Fruit fly (Drosophila melanogaster): ENCODE data around the gene CG32829.

Gene CG32829

dm6 chr2L:6916345-6916744, at the start of gene CG32829:
Gene CG32829, minus strand, starts transcription at chr2L:6916445.
- TF ChIP-seq CG8478 (optimal IDR thresholded peaks at IDR 0.05) (no peak), CTCF (optimal IDR thresholded peaks at IDR 0.05) (no peak)

DNA sequence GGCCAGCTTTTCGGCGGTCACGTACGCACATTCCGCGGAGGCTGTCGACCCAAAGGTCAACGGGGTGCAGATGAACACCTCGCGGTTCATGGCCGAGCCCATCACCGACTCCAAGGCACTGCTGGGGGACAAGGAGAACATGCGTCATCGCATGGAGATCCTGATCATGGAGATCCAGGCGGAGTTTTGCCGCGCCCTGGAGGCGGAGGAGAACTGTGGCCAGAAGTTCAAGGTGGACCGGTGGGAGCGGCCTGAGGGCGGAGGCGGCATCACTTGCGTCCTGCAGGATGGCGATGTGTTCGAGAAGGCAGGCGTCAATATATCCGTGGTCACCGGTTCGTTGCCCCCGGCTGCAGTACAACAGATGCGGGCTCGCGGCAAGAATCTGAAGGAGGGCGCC, 48.4 kb upstream of the CG32829 start:
- TF ChIP-seq CG8478 (optimal IDR thresholded peaks at IDR 0.05) (no peak), CTCF (optimal IDR thresholded peaks at IDR 0.05) (no peak)

- TF ChIP-seq CTCF (optimal IDR thresholded peaks at IDR 0.05) = no peak
- TF ChIP-seq CG8478 (optimal IDR thresholded peaks at IDR 0.05) = no peak
These were observed 47.8 kb upstream of the CG32829 start, which contains the start of the genes sip2 and Coprox for dm6 chr2L:6964022-6964434. Gene sip2, minus strand, starts transcription at chr2L:6964074. Gene Coprox, plus strand, starts transcription at chr2L:6964421.

dm6 chr2L:6960165-6960564, 43.9 kb upstream of the CG32829 start, which contains the start of the genes Atac1 and Hmgcl:
Gene Atac1, minus strand, starts transcription at chr2L:6960328.
Gene Hmgcl, plus strand, starts transcription at chr2L:6960377.
- no peak for TF ChIP-seq CTCF (optimal IDR thresholded peaks at IDR 0.05)
- no peak for TF ChIP-seq CG8478 (optimal IDR thresholded peaks at IDR 0.05)

DNA sequence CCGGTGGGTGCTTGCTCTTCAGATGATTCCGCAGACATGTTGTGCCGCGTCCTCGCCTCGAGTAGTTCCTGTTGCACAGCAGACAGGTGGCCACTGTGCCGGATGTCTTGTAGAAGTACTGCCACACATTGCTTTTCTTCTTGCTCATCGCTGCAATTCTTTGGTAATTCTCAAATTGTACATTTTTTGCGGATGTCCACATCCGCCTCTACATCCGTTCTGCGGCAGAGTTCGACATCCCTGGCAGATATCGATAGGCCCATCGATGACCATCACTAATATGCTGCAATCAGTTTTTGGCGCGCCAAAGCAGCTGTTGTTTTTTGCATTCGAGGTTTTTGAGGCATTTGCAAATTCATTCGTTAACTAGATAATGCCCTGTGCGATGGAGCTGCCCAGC, 40.5 kb upstream of the CG32829 start, which contains the start of the genes CG13775 and CG3430:
TSS of gene CG13775 (minus strand) at position 226 of the 400 bp plus-strand sequence.
TSS of gene CG3430 (plus strand) at position 284 of the 400 bp plus-strand sequence.
- TF ChIP-seq CTCF (optimal IDR thresholded peaks at IDR 0.05) (no peak), CG8478 (optimal IDR thresholded peaks at IDR 0.05) (no peak)

dm6 chr2L:6950096-6950495, 33.9 kb upstream of the CG32829 start, which contains the start of the genes Gas41 and SA1:
Gene Gas41, minus strand, starts transcription at chr2L:6950207.
Gene SA1, plus strand, starts transcription at chr2L:6950421.
- TF ChIP-seq CG8478 (optimal IDR thresholded peaks at IDR 0.05) (no peak), CTCF (optimal IDR thresholded peaks at IDR 0.05) (no peak)

DNA sequence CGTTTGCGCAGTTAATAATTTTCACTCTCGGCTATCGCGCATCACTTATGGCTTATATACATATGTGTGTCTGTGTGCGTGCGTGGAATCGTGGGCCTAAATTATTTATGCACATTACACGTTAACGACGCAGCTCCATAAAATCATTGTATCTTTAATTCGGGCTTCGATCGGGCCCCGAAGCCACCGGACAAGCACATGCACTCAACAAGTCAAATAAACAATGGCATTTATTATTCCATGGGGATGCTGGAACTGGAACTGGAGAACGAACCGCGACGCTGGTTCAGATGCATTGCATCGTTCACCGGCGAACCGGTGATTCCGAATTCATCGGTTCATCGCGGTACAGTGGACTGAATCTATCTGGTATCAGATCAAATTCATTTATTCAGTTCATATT, 32.3 kb upstream of the CG32829 start, which contains the start of gene ihog:
TSS of gene ihog (minus strand) at position 269 of the 403 bp plus-strand sequence.
- TF ChIP-seq CTCF (optimal IDR thresholded peaks at IDR 0.05) (peak in 1 of 2 experiments; percentile 9), CG8478 (optimal IDR thresholded peaks at IDR 0.05) (no peak)

DNA sequence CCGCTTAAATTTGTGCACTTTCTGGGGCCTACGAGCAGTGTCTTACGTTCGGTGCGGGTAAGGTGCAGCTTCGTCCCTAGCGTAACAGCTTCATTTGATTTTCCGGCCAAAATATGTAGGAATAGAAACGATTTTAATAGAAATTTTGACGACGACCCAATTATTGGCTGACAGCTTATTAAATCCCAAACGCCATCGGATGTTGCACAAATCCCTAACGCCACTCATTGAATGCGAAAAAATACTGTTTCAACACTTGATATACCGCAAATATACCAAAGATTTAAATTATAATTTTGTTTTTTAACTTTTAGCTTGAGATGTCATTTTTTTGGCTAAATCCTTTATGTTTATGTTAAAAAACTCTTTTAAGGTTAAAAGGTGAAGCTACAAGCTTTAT, 28.8 kb upstream of the CG32829 start, which contains the start of gene Fgop2:
TSS of gene Fgop2 (minus strand) at position 202 of the 400 bp plus-strand sequence.
- TF ChIP-seq CTCF (optimal IDR thresholded peaks at IDR 0.05) (no peak), CG8478 (optimal IDR thresholded peaks at IDR 0.05) (no peak)

- TF ChIP-seq CTCF (optimal IDR thresholded peaks at IDR 0.05) (no peak), CG8478 (optimal IDR thresholded peaks at IDR 0.05) (no peak)
These were observed 26.5 kb upstream of the CG32829 start, which contains the start of gene CG18304 for dm6 chr2L:6942714-6943113. Gene CG18304, minus strand, starts transcription at chr2L:6942814.

dm6 chr2L:6941731-6942130, 25.5 kb upstream of the CG32829 start:
- no peak for TF ChIP-seq CTCF (optimal IDR thresholded peaks at IDR 0.05)
- TF ChIP-seq CG8478 (optimal IDR thresholded peaks at IDR 0.05) = no peak

DNA sequence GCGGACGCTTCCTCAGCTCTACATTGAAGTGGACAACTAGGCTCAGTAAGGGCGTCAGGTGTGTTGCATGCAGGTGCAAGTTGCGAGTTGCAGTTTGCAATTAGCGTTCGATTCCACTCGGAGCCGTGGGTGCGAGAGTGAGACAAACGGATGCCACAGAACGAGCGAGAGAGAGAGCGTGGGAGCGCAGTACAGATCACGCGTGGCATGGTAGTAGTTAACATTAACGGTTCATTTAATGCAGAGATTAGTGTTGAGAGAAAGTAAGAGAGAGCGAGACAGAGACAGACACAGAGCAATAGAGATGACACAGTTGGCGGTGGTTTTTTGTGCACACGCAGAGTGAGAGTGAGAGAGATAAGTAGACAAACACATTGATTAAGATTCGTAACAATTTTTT, 23.5 kb upstream of the CG32829 start:
- TF ChIP-seq CTCF (optimal IDR thresholded peaks at IDR 0.05) (peak in 1 of 2 experiments; percentile 35), CG8478 (optimal IDR thresholded peaks at IDR 0.05) (no peak)

- no peak for TF ChIP-seq CG8478 (optimal IDR thresholded peaks at IDR 0.05)
These were observed 15.6 kb upstream of the CG32829 start, which contains the start of gene CG43232 for dm6 chr2L:6931821-6932220. Gene CG43232, plus strand, starts transcription at chr2L:6932121.

DNA sequence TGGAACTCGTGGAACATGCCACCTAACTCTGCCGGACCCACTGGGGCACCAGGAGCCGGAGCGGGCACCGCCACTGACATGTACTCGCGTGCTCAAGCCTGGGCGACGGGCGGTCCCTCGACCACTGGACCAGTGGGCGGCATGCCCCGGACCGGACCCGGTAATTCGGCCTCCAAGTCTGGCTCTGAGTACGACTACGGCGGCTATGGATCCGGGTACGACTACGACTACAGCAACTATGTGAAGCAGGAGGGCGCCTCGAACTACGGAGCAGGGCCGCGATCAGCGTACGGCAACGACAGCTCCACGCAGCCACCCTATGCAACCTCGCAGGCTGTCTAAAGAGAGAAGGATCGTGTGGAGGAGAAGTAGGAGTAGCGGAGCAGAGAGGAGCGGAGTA, 8.9 kb upstream of the CG32829 start:
- no peak for TF ChIP-seq CTCF (optimal IDR thresholded peaks at IDR 0.05)
- no peak for TF ChIP-seq CG8478 (optimal IDR thresholded peaks at IDR 0.05)

dm6 chr2L:6922091-6922753, 6.0 kb upstream of the CG32829 start:
- TF ChIP-seq CTCF (optimal IDR thresholded peaks at IDR 0.05) = no peak
- no peak for TF ChIP-seq CG8478 (optimal IDR thresholded peaks at IDR 0.05)

- TF ChIP-seq CTCF (optimal IDR thresholded peaks at IDR 0.05) (no peak), CG8478 (optimal IDR thresholded peaks at IDR 0.05) (no peak)
These were observed 5.3 kb upstream of the CG32829 start for dm6 chr2L:6921360-6922090.
